Worm (Caenorhabditis elegans): ENCODE data around the gene ugt-59.

DNA sequence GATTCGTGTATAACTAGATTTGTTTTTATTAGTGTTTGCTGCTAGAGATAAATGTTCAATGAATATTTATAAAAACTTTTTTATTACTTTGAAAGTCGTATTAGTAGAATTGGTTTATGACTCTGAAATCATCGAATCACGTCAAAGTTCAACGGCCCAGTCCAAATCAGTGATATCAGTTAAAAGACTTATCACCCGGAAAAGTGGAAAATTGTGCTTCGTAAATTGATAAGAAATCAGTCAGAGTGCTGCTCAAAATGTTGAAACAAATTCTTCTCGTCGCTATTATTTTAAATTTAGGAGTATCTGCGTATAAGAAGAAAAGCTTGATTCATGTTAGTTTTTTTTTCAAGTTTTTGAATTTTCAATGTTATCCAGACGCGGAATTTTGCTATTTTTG, 27.8 kb downstream of the ugt-59 start, which contains the start of gene R10H10.3:
- no peak for TF ChIP-seq ceh-14 (tag; optimal IDR thresholded peaks at IDR 0.05)
- no peak for TF ChIP-seq K02D7.2 (tag; optimal IDR thresholded peaks at IDR 0.05)
- TF ChIP-seq hlh-13 (GFP tag; optimal IDR thresholded peaks at IDR 0.05) = no peak
- no peak for TF ChIP-seq unc-86 (tag; optimal IDR thresholded peaks at IDR 0.05)
- no peak for TF ChIP-seq pqm-1 (tag; optimal IDR thresholded peaks at IDR 0.05)
- no peak for TF ChIP-seq ceh-19 (GFP tag; optimal IDR thresholded peaks at IDR 0.05)
- TF ChIP-seq madf-2 (tag; optimal IDR thresholded peaks at IDR 0.05) = no peak
- no peak for TF ChIP-seq pat-9 (tag; optimal IDR thresholded peaks at IDR 0.05)

Measured in whole organism, late embryonic.